Fruit fly (Drosophila melanogaster) whole organism, prepupa: Measurements from ENCODE around the gene Drs.

Experiments
- CG31627 ChIP-seq: fragments of 200-800 bp; sonication (Bioruptor generic); optimal IDR thresholded peaks from 3 replicates; lab custom pipeline; 2016; ENCODE audit warnings: missing biosample characterization, missing genetic modification characterization
- Hr38 ChIP-seq: sonication (Bioruptor generic); optimal IDR thresholded peaks from 2 replicates; lab custom pipeline; 2016; ENCODE audit warnings: missing biosample characterization, missing genetic modification characterization
- Hr39 ChIP-seq: fragments of 200-800 bp; sonication (Bioruptor generic); optimal IDR thresholded peaks from 2 replicates; lab custom pipeline; 2016; ENCODE audit warnings: missing biosample characterization, missing genetic modification characterization
- Met ChIP-seq: fragments of 200-800 bp; sonication (Bioruptor generic); optimal IDR thresholded peaks from 3 replicates; lab custom pipeline; 2016; ENCODE audit warnings: missing biosample characterization, missing genetic modification characterization
- OdsH ChIP-seq: fragments of 200-800 bp; sonication (Bioruptor generic); optimal IDR thresholded peaks from 3 replicates; lab custom pipeline; 2016; ENCODE audit warnings: missing biosample characterization, missing genetic modification characterization
- eg ChIP-seq: fragments of 200-800 bp; sonication (Bioruptor generic); IDR thresholded peaks from 3 replicates; pipeline ENCODE4 v1.3.6; 2022; ENCODE audit warnings: missing biosample characterization, missing genetic modification characterization
- fd85E ChIP-seq: fragments of 200-800 bp; sonication (Bioruptor generic); optimal IDR thresholded peaks from 3 replicates; lab custom pipeline; 2016; ENCODE audit warnings: missing biosample characterization, missing genetic modification characterization
- vri ChIP-seq: fragments of 200-800 bp; sonication (Bioruptor generic); optimal IDR thresholded peaks from 3 replicates; lab custom pipeline; 2016; ENCODE audit warnings: missing biosample characterization, mild to moderate bottlenecking, missing genetic modification characterization

dm6 chr3L:3398496-3398895, 29.1 kb downstream of the Drs start:
- TF ChIP-seq Met (GFP tag; lab: Kevin White, UChicago) (no peak), eg (no peak), OdsH (GFP tag; lab: Kevin White, UChicago) (no peak), Hr39 (GFP tag; lab: Kevin White, UChicago) (no peak), vri (GFP tag; lab: Kevin White, UChicago) (no peak), Hr38 (GFP tag; lab: Kevin White, UChicago) (no peak), CG31627 (GFP tag; lab: Kevin White, UChicago) (no peak), fd85E (no peak)
